Worm (Caenorhabditis elegans) whole organism, L4/young adult: Measurements from ENCODE around the gene sucl-1.

Experiments
- dao-5 ChIP-seq: sonication (generic microtip); optimal IDR thresholded peaks from 2 replicates; lab custom pipeline; 2016; ENCODE audit warnings: missing genotype, missing genetic modification characterization, moderate library complexity, missing compliant biosample characterization
- him-1 ChIP-seq: sonication (generic microtip); optimal IDR thresholded peaks from 2 replicates; lab custom pipeline; 2016; ENCODE audit warnings: missing genotype, missing genetic modification reagents, missing genetic modification characterization, missing compliant biosample characterization

- no peak for TF ChIP-seq him-1
- TF ChIP-seq dao-5 (tag; lab: Kevin White, UChicago), result no peak
These were observed 19.4 kb downstream of the sucl-1 start, which contains the start of gene unc-3 for ce11 chrX:14773238-14773637.
